In genomic region chr3R:5281094-5281493, dm6 we compare ENCODE assay signal across 6 fruit fly cellular contexts.
TF ChIP-seq lines count a peak whose summit lies in the region.

No protein-coding gene starts in this region.

- TF ChIP-seq CTCF in whole organism, embryonic (GFP tag; optimal IDR thresholded peaks at IDR 0.05; lab: Kevin White, UChicago) = no peak

TF ChIP-seq in whole organism, 6 proteins besides CTCF, POLR2A, EP300 and RAD21:
- no peak for TF ChIP-seq CG8478 (optimal IDR thresholded peaks at IDR 0.05; lab: Kevin White, UChicago)
- no peak for TF ChIP-seq Dll (optimal IDR thresholded peaks at IDR 0.05; lab: Kevin White, UChicago)
- no peak for TF ChIP-seq EcR (GFP tag; optimal IDR thresholded peaks at IDR 0.05; lab: Kevin White, UChicago)
- no peak for TF ChIP-seq psq (optimal IDR thresholded peaks at IDR 0.05; lab: Kevin White, UChicago)
- TF ChIP-seq pan (optimal IDR thresholded peaks at IDR 0.05; lab: Kevin White, UChicago) = peak; percentile 53

TF ChIP-seq in whole organism, adult, 20 proteins besides CTCF, POLR2A, EP300 and RAD21:
- TF ChIP-seq CG7045 (GFP tag; optimal IDR thresholded peaks at IDR 0.05; lab: Kevin White, UChicago) (no peak), tj (GFP tag; optimal IDR thresholded peaks at IDR 0.05; lab: Kevin White, UChicago) (peak; percentile 91)

TF ChIP-seq in whole organism, embryonic, 481 proteins besides CTCF, POLR2A, EP300 and RAD21 (continues in another document):
- peak; percentile 39; the same call in 1 of the 2 replicates for TF ChIP-seq Drgx (GFP tag; IDR thresholded peaks at IDR 0.05; lab: Robert Waterston, UW)
- TF ChIP-seq CG8089 (GFP tag; optimal IDR thresholded peaks at IDR 0.05; lab: Kevin White, UChicago) = no peak
- TF ChIP-seq CG43689 (GFP tag; IDR thresholded peaks at IDR 0.05; lab: Robert Waterston, UW) = no peak
- no peak for TF ChIP-seq CG7745 (tag; optimal IDR thresholded peaks at IDR 0.05; lab: Kevin White, UChicago)
- TF ChIP-seq CG11695 (GFP tag; IDR thresholded peaks at IDR 0.05; lab: Robert Waterston, UW) = no peak
- no peak for TF ChIP-seq HLH4C (GFP tag; IDR thresholded peaks at IDR 0.05; lab: Robert Waterston, UW; ENCODE audit: partially characterized antibody)
- TF ChIP-seq crol (GFP tag; IDR thresholded peaks at IDR 0.05; lab: Robert Waterston, UW) = peak; percentile 45; the same call in 1 of the 2 replicates
- TF ChIP-seq Rx (GFP tag; IDR thresholded peaks at IDR 0.05; lab: Robert Waterston, UW) = no peak
- no peak for TF ChIP-seq nau (GFP tag; optimal IDR thresholded peaks at IDR 0.05; lab: Kevin White, UChicago)
- TF ChIP-seq grn (GFP tag; optimal IDR thresholded peaks at IDR 0.05; lab: Kevin White, UChicago) = no peak
- TF ChIP-seq HmgZ (tag; optimal IDR thresholded peaks at IDR 0.05; lab: Kevin White, UChicago) = no peak
- 0 out of 2 replicates have a peak, but pooled peaks have one; percentile 37 for TF ChIP-seq Atf6 (GFP tag; IDR thresholded peaks at IDR 0.05; lab: Robert Waterston, UW)
- TF ChIP-seq CG12071 (GFP tag; optimal IDR thresholded peaks at IDR 0.05; lab: Kevin White, UChicago) = no peak
- no peak for TF ChIP-seq CG11504 (tag; optimal IDR thresholded peaks at IDR 0.05; lab: Kevin White, UChicago)
- no peak for TF ChIP-seq esg (GFP tag; conservative IDR thresholded peaks at IDR 0.05; lab: Robert Waterston, UW)
- TF ChIP-seq vnd (GFP tag; IDR thresholded peaks at IDR 0.05; lab: Robert Waterston, UW; ENCODE audit: partially characterized antibody) = no peak
- no peak for TF ChIP-seq phol (tag; optimal IDR thresholded peaks at IDR 0.05; lab: Kevin White, UChicago)
- TF ChIP-seq CG6791 (GFP tag; IDR thresholded peaks at IDR 0.05; lab: Robert Waterston, UW; ENCODE audit: partially characterized antibody) = no peak
- no peak for TF ChIP-seq CG15601 (tag; optimal IDR thresholded peaks at IDR 0.05; lab: Kevin White, UChicago)
- no peak for TF ChIP-seq trh (GFP tag; optimal IDR thresholded peaks at IDR 0.05; lab: Kevin White, UChicago)
- TF ChIP-seq CG14710 (tag; optimal IDR thresholded peaks at IDR 0.05; lab: Kevin White, UChicago) = no peak

TF ChIP-seq in whole organism, prepupa, 60 proteins besides CTCF, POLR2A, EP300 and RAD21 (continues in another document):
- TF ChIP-seq dsx (GFP tag; optimal IDR thresholded peaks at IDR 0.05; lab: Kevin White, UChicago; ENCODE audit: poor library complexity, severe bottlenecking) = peak; percentile 32
- no peak for TF ChIP-seq Ets21C (GFP tag; optimal IDR thresholded peaks at IDR 0.05; lab: Kevin White, UChicago)
- TF ChIP-seq pdm3 (GFP tag; optimal IDR thresholded peaks at IDR 0.05; lab: Kevin White, UChicago) = peak; percentile 33
- peak; percentile 15 for TF ChIP-seq Eip93F (GFP tag; optimal IDR thresholded peaks at IDR 0.05; lab: Kevin White, UChicago)
- TF ChIP-seq Gug (GFP tag; IDR thresholded peaks at IDR 0.05; lab: Robert Waterston, UW) = no peak
- peak; percentile 26 for TF ChIP-seq lz (GFP tag; optimal IDR thresholded peaks at IDR 0.05; lab: Kevin White, UChicago)
- TF ChIP-seq CG1621 (tag; optimal IDR thresholded peaks at IDR 0.05; lab: Kevin White, UChicago) = peak; percentile 2
- TF ChIP-seq CG6808 (GFP tag; optimal IDR thresholded peaks at IDR 0.05; lab: Kevin White, UChicago) = peak; percentile 36
- TF ChIP-seq Sox102F (GFP tag; optimal IDR thresholded peaks at IDR 0.05; lab: Kevin White, UChicago) = peak; percentile 55
- no peak for TF ChIP-seq Eip78C (GFP tag; lab: Kevin White, UChicago)
- peak in 1 of 2 experiments; percentile 18 for TF ChIP-seq salr (GFP tag; optimal IDR thresholded peaks at IDR 0.05; lab: Kevin White, UChicago)
- TF ChIP-seq acj6 (GFP tag; optimal IDR thresholded peaks at IDR 0.05; lab: Kevin White, UChicago) = no peak
- TF ChIP-seq dac (GFP tag; optimal IDR thresholded peaks at IDR 0.05; lab: Kevin White, UChicago) = no peak
- peak; percentile 34 for TF ChIP-seq CG9139 (GFP tag; optimal IDR thresholded peaks at IDR 0.05; lab: Kevin White, UChicago)
- TF ChIP-seq Sox14 (GFP tag; optimal IDR thresholded peaks at IDR 0.05; lab: Kevin White, UChicago) = peak; percentile 70
- no peak for TF ChIP-seq Hr4 (GFP tag; optimal IDR thresholded peaks at IDR 0.05; lab: Kevin White, UChicago)
- TF ChIP-seq fkh (GFP tag; optimal IDR thresholded peaks at IDR 0.05; lab: Kevin White, UChicago) = no peak
- no peak for TF ChIP-seq CG10631 (GFP tag; optimal IDR thresholded peaks at IDR 0.05; lab: Kevin White, UChicago)
- no peak for TF ChIP-seq Sox15 (GFP tag; optimal IDR thresholded peaks at IDR 0.05; lab: Kevin White, UChicago)
- peak; percentile 18 for TF ChIP-seq Ets96B (tag; optimal IDR thresholded peaks at IDR 0.05; lab: Kevin White, UChicago)
- no peak for TF ChIP-seq CG6276 (GFP tag; optimal IDR thresholded peaks at IDR 0.05; lab: Kevin White, UChicago)
- TF ChIP-seq cyc (GFP tag; optimal IDR thresholded peaks at IDR 0.05; lab: Kevin White, UChicago) = no peak

TF ChIP-seq in whole organism, pupa, 21 proteins besides CTCF, POLR2A, EP300 and RAD21:
- TF ChIP-seq fd96Ca (GFP tag; IDR thresholded peaks at IDR 0.05; lab: Robert Waterston, UW) (peak; percentile 49; the same call in 1 of the 3 replicates), CG8301 (tag; optimal IDR thresholded peaks at IDR 0.05; lab: Kevin White, UChicago) (no peak), Pif1A (GFP tag; optimal IDR thresholded peaks at IDR 0.05; lab: Kevin White, UChicago) (peak; percentile 34), Snoo (tag; optimal IDR thresholded peaks at IDR 0.05; lab: Kevin White, UChicago) (peak; percentile 33), CG12605 (GFP tag; IDR thresholded peaks at IDR 0.05; lab: Robert Waterston, UW) (peak; percentile 55), CG32121 (GFP tag; IDR thresholded peaks at IDR 0.05; lab: Robert Waterston, UW) (peak; percentile 33; the same call in 1 of the 2 replicates), CG13204 (GFP tag; optimal IDR thresholded peaks at IDR 0.05; lab: Kevin White, UChicago) (peak; percentile 13), CG4496 (GFP tag; IDR thresholded peaks at IDR 0.05; lab: Robert Waterston, UW) (peak; percentile 60; the same call in 2 of the 3 replicates), EcR (GFP tag; optimal IDR thresholded peaks at IDR 0.05; lab: Kevin White, UChicago) (peak; percentile 63), CG15710 (tag; optimal IDR thresholded peaks at IDR 0.05; lab: Kevin White, UChicago) (no peak)
TF ChIP-seq in whole organism, pupa: peak in this region for 8.

TF ChIP-seq in whole organism, wandering third instar larva, 38 proteins besides CTCF, POLR2A, EP300 and RAD21 (continues in another document):
- TF ChIP-seq fru (GFP tag; optimal IDR thresholded peaks at IDR 0.05; lab: Kevin White, UChicago) (peak; percentile 47), Hr83 (GFP tag; optimal IDR thresholded peaks at IDR 0.05; lab: Kevin White, UChicago; ENCODE audit: poor library complexity, severe bottlenecking) (peak; percentile 2), Hnf4 (GFP tag; optimal IDR thresholded peaks at IDR 0.05; lab: Kevin White, UChicago) (peak; percentile 57), Dif (GFP tag; optimal IDR thresholded peaks at IDR 0.05; lab: Kevin White, UChicago; ENCODE audit: partially characterized antibody) (peak; percentile 80), CG32264 (GFP tag; optimal IDR thresholded peaks at IDR 0.05; lab: Kevin White, UChicago) (no peak), h (GFP tag; optimal IDR thresholded peaks at IDR 0.05; lab: Kevin White, UChicago) (peak; percentile 56), sv (GFP tag; optimal IDR thresholded peaks at IDR 0.05; lab: Kevin White, UChicago) (no peak), CG9705 (GFP tag; optimal IDR thresholded peaks at IDR 0.05; lab: Kevin White, UChicago) (no peak), Myc (optimal IDR thresholded peaks at IDR 0.05; lab: Kevin White, UChicago) (no peak), Sp1 (GFP tag; optimal IDR thresholded peaks at IDR 0.05; lab: Kevin White, UChicago) (peak; percentile 38), Mio (GFP tag; optimal IDR thresholded peaks at IDR 0.05; lab: Kevin White, UChicago) (peak; percentile 1), CrebA (GFP tag; optimal IDR thresholded peaks at IDR 0.05; lab: Kevin White, UChicago; ENCODE audit: borderline replicate concordance) (peak; percentile 81), Dfd (GFP tag; optimal IDR thresholded peaks at IDR 0.05; lab: Kevin White, UChicago) (no peak), GATAd (GFP tag; optimal IDR thresholded peaks at IDR 0.05; lab: Kevin White, UChicago) (no peak), lola (GFP tag; optimal IDR thresholded peaks at IDR 0.05; lab: Kevin White, UChicago) (no peak), Rel (GFP tag; optimal IDR thresholded peaks at IDR 0.05; lab: Kevin White, UChicago) (no peak), Rel (tag; optimal IDR thresholded peaks at IDR 0.05; lab: Kevin White, UChicago) (peak; percentile 43), dl (GFP tag; optimal IDR thresholded peaks at IDR 0.05; lab: Kevin White, UChicago; ENCODE audit: insufficient read depth in 1 of 2, partially characterized antibody in 2 of 2) (peak; percentile 55 to 64), dsf (GFP tag; optimal IDR thresholded peaks at IDR 0.05; lab: Kevin White, UChicago; ENCODE audit: borderline replicate concordance) (no peak), HLH106 (tag; optimal IDR thresholded peaks at IDR 0.05; lab: Kevin White, UChicago) (peak; percentile 29), ey (GFP tag; optimal IDR thresholded peaks at IDR 0.05; lab: Kevin White, UChicago) (peak; percentile 53), foxo (GFP tag; optimal IDR thresholded peaks at IDR 0.05; lab: Kevin White, UChicago) (peak in 1 of 2 experiments; percentile 56), Hr78 (GFP tag; optimal IDR thresholded peaks at IDR 0.05; lab: Kevin White, UChicago) (no peak), sage (GFP tag; optimal IDR thresholded peaks at IDR 0.05; lab: Kevin White, UChicago) (peak; percentile 53), OdsH (GFP tag; optimal IDR thresholded peaks at IDR 0.05; lab: Kevin White, UChicago) (peak; percentile 29), dmrt93B (GFP tag; optimal IDR thresholded peaks at IDR 0.05; lab: Kevin White, UChicago) (no peak), brk (GFP tag; optimal IDR thresholded peaks at IDR 0.05; lab: Kevin White, UChicago) (no peak), jim (GFP tag; optimal IDR thresholded peaks at IDR 0.05; lab: Kevin White, UChicago) (no peak), Vsx2 (GFP tag; optimal IDR thresholded peaks at IDR 0.05; lab: Kevin White, UChicago; ENCODE audit: partially characterized antibody) (peak; percentile 89), N (GFP tag; optimal IDR thresholded peaks at IDR 0.05; lab: Kevin White, UChicago) (no peak), rgr (GFP tag; optimal IDR thresholded peaks at IDR 0.05; lab: Kevin White, UChicago) (peak; percentile 37), usp (GFP tag; optimal IDR thresholded peaks at IDR 0.05; lab: Kevin White, UChicago) (no peak), psq (GFP tag; optimal IDR thresholded peaks at IDR 0.05; lab: Kevin White, UChicago) (peak; percentile 98), tai (GFP tag; optimal IDR thresholded peaks at IDR 0.05; lab: Kevin White, UChicago) (no peak), br (GFP tag; optimal IDR thresholded peaks at IDR 0.05; lab: Kevin White, UChicago) (peak; percentile 12), pan (optimal IDR thresholded peaks at IDR 0.05; lab: Kevin White, UChicago) (no peak)
